Fruit fly (Drosophila melanogaster): ENCODE data around the gene CG42366.

DNA sequence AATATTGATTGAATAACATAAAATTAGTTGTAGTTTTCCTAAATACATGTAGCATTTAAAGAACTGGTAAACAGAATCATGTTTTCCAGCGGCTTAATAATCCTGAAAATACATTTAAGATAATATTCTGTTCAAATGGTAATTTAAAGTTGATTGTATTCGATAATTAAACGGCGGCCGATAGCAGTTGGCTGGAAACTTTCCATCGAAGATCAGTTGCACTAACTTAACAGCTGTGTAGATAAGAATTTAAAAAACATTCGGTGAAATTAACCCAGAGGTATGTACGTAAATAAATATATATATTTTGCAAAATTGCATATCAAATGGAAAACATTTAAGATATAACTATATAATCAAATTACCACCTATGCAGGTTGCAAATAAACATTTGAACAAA, 5.0 kb upstream of the CG42366 start, which contains the start of gene CG4594:
- TF ChIP-seq Sox102F (GFP tag; optimal IDR thresholded peaks at IDR 0.05) = no peak
- TF ChIP-seq Eip78C (GFP tag) = no peak
- no peak for TF ChIP-seq Blimp-1 (GFP tag; optimal IDR thresholded peaks at IDR 0.05)
- no peak for TF ChIP-seq CG10669 (GFP tag; optimal IDR thresholded peaks at IDR 0.05)
- no peak for TF ChIP-seq CG7368 (GFP tag; optimal IDR thresholded peaks at IDR 0.05)
- TF ChIP-seq achi (GFP tag; optimal IDR thresholded peaks at IDR 0.05) = no peak
- TF ChIP-seq CG8119 (GFP tag; IDR thresholded peaks at IDR 0.05) = no peak
- TF ChIP-seq CG6854 (GFP tag; optimal IDR thresholded peaks at IDR 0.05) = no peak
- TF ChIP-seq CG31627 (GFP tag; optimal IDR thresholded peaks at IDR 0.05) = no peak
- no peak for TF ChIP-seq spab (GFP tag; optimal IDR thresholded peaks at IDR 0.05)
- TF ChIP-seq CG1621 (tag; optimal IDR thresholded peaks at IDR 0.05) = no peak

Data from whole organism, prepupa.